Fruit fly (Drosophila melanogaster) whole organism, adult: ENCODE data around the gene CG16800.

ENCODE experiments used
- CG11617 ChIP-seq: fragments of 200-800 bp; sonication (Bioruptor generic); optimal IDR thresholded peaks from 2 replicates; lab custom pipeline; 2017; ENCODE audit warnings: mild to moderate bottlenecking, missing biosample characterization, missing genetic modification reagents, missing genetic modification characterization
- CG12768 ChIP-seq: fragments of 200-800 bp; sonication (Bioruptor generic); optimal IDR thresholded peaks from 2 replicates; lab custom pipeline; 2017; ENCODE audit warnings: missing biosample characterization, missing genetic modification characterization, mild to moderate bottlenecking, moderate library complexity, missing genetic modification reagents
- CG14711 ChIP-seq: fragments of 200-800 bp; sonication (Bioruptor generic); optimal IDR thresholded peaks from 2 replicates; lab custom pipeline; 2018; ENCODE audit warnings: missing biosample characterization, mild to moderate bottlenecking, missing genetic modification characterization, moderate library complexity
- CG1620 ChIP-seq: fragments of 200-800 bp; sonication (Bioruptor generic); optimal IDR thresholded peaks from 2 replicates; lab custom pipeline; 2016; ENCODE audit warnings: missing biosample characterization, missing genetic modification characterization
- CG33017 ChIP-seq: fragments of 200-800 bp; sonication (Bioruptor generic); optimal IDR thresholded peaks from 2 replicates; lab custom pipeline; 2018; ENCODE audit warnings: missing biosample characterization, mild to moderate bottlenecking, missing genetic modification characterization, moderate library complexity
- CG5204 ChIP-seq: fragments of 200-800 bp; sonication (Bioruptor generic); optimal IDR thresholded peaks from 2 replicates; lab custom pipeline; 2016; ENCODE audit warnings: missing biosample characterization, missing genetic modification characterization
- CG7045 ChIP-seq: fragments of 200-800 bp; sonication (Bioruptor generic); optimal IDR thresholded peaks from 2 replicates; lab custom pipeline; 2017; ENCODE audit warnings: missing biosample characterization, mild to moderate bottlenecking, missing genetic modification characterization
- CG7101 ChIP-seq: fragments of 200-800 bp; sonication (Bioruptor generic); optimal IDR thresholded peaks from 2 replicates; lab custom pipeline; 2018; ENCODE audit warnings: missing biosample characterization, mild to moderate bottlenecking, missing genetic modification characterization, moderate library complexity
- Clk ChIP-seq: fragments of 200-800 bp; sonication (Bioruptor generic); optimal IDR thresholded peaks from 2 replicates; lab custom pipeline; 2017; ENCODE audit warnings: missing biosample characterization, missing genetic modification characterization
- Crg-1 ChIP-seq: fragments of 200-800 bp; sonication (Bioruptor generic); optimal IDR thresholded peaks from 2 replicates; lab custom pipeline; 2016; ENCODE audit warnings: missing biosample characterization, missing genetic modification characterization
- Hr96 ChIP-seq: fragments of 200-800 bp; sonication (Bioruptor generic); optimal IDR thresholded peaks from 2 replicates; lab custom pipeline; 2016; ENCODE audit warnings: missing biosample characterization, missing genetic modification characterization
- Mnt ChIP-seq: fragments of 200-800 bp; sonication (Bioruptor generic); optimal IDR thresholded peaks from 2 replicates; lab custom pipeline; 2016; ENCODE audit warnings: missing biosample characterization, mild to moderate bottlenecking, missing genetic modification characterization
- bab1 ChIP-seq: fragments of 200-800 bp; sonication (Bioruptor generic); optimal IDR thresholded peaks from 3 replicates; lab custom pipeline; 2019; ENCODE audit warnings: missing biosample characterization, mild to moderate bottlenecking, missing genetic modification characterization, moderate library complexity
- cic ChIP-seq: fragments of 200-800 bp; sonication (Bioruptor generic); optimal IDR thresholded peaks from 2 replicates; lab custom pipeline; 2017; ENCODE audit warnings: missing biosample characterization, mild to moderate bottlenecking, missing genetic modification characterization, moderate library complexity
- cnc ChIP-seq, 2 experiments: fragments of >200 bp; optimal IDR thresholded peaks; 2 replicates each; lab custom pipeline; 2017
- kay ChIP-seq: fragments of 200-800 bp; sonication (Bioruptor generic); peaks from one replicate; lab custom pipeline; 2016; ENCODE audit warnings: missing biosample characterization, missing genetic modification characterization, borderline replicate concordance
- ovo ChIP-seq: fragments of 200-800 bp; sonication (Bioruptor generic); optimal IDR thresholded peaks from 2 replicates; lab custom pipeline; 2016; ENCODE audit warnings: missing biosample characterization, missing genetic modification characterization
- pad ChIP-seq: fragments of 200-800 bp; sonication (Bioruptor generic); optimal IDR thresholded peaks from 3 replicates; lab custom pipeline; 2017; ENCODE audit warnings: missing biosample characterization, missing genetic modification characterization, mild to moderate bottlenecking, moderate library complexity, missing genetic modification reagents
- tj ChIP-seq: fragments of 200-800 bp; sonication (Bioruptor generic); optimal IDR thresholded peaks from 3 replicates; lab custom pipeline; 2017; ENCODE audit warnings: missing biosample characterization, mild to moderate bottlenecking, missing genetic modification characterization, moderate library complexity
- toe ChIP-seq: fragments of 200-800 bp; sonication (Bioruptor generic); optimal IDR thresholded peaks from 2 replicates; lab custom pipeline; 2016; ENCODE audit warnings: missing biosample characterization, missing genetic modification characterization

CG16800 gene

dm6 chr2L:13004059-13004870, 37.9 kb downstream of the CG16800 start, which contains the start of the genes Vha68-1 and mTor:
Gene Vha68-1 (minus strand): TSS chr2L:13004107.
Gene mTor (plus strand): TSS chr2L:13004480.
- TF ChIP-seq cic (GFP tag; lab: Kevin White, UChicago) (no peak), CG33017 (tag; lab: Kevin White, UChicago) (peak; percentile 73), Crg-1 (GFP tag; lab: Kevin White, UChicago) (peak; percentile 56), Hr96 (peak; percentile 63), CG7101 (tag; lab: Kevin White, UChicago) (peak; percentile 78), tj (peak; percentile 43), CG1620 (GFP tag; lab: Kevin White, UChicago) (peak; percentile 33), CG7045 (GFP tag; lab: Kevin White, UChicago) (peak; percentile 45), ovo (peak; percentile 17), Mnt (GFP tag; lab: Kevin White, UChicago) (peak; percentile 60), pad (peak; percentile 41), kay (GFP tag; lab: Kevin White, UChicago) (no peak), toe (GFP tag; lab: Kevin White, UChicago) (peak; percentile 83), CG12768 (GFP tag; lab: Kevin White, UChicago) (peak; percentile 42), bab1 (peak; percentile 52), CG5204 (GFP tag; lab: Kevin White, UChicago) (no peak), cnc (optimal IDR thresholded peaks at IDR 0.05; lab: Kevin White, UChicago) (no peak), Clk (GFP tag; lab: Kevin White, UChicago) (peak; percentile 15), CG11617 (GFP tag; lab: Kevin White, UChicago) (peak; percentile 64), CG14711 (tag; lab: Kevin White, UChicago) (peak; percentile 60)

- no peak for TF ChIP-seq Clk (GFP tag; lab: Kevin White, UChicago)
- no peak for TF ChIP-seq CG11617 (GFP tag; lab: Kevin White, UChicago)
- no peak for TF ChIP-seq CG7101 (tag; lab: Kevin White, UChicago)
- no peak for TF ChIP-seq bab1
- no peak for TF ChIP-seq CG33017 (tag; lab: Kevin White, UChicago)
- no peak for TF ChIP-seq CG12768 (GFP tag; lab: Kevin White, UChicago)
- TF ChIP-seq Hr96: no peak
- no peak for TF ChIP-seq cnc (optimal IDR thresholded peaks at IDR 0.05; lab: Kevin White, UChicago)
- TF ChIP-seq ovo: no peak
- TF ChIP-seq kay (GFP tag; lab: Kevin White, UChicago): no peak
- no peak for TF ChIP-seq CG5204 (GFP tag; lab: Kevin White, UChicago)
- no peak for TF ChIP-seq toe (GFP tag; lab: Kevin White, UChicago)
- TF ChIP-seq tj: no peak
- TF ChIP-seq Mnt (GFP tag; lab: Kevin White, UChicago): no peak
- TF ChIP-seq CG7045 (GFP tag; lab: Kevin White, UChicago): no peak
- no peak for TF ChIP-seq CG1620 (GFP tag; lab: Kevin White, UChicago)
- TF ChIP-seq pad: no peak
- TF ChIP-seq Crg-1 (GFP tag; lab: Kevin White, UChicago): no peak
Measured at dm6 chr2L:13005304-13005703, 38.9 kb downstream of the CG16800 start.

- TF ChIP-seq CG12768 (GFP tag; lab: Kevin White, UChicago) (no peak), CG5204 (GFP tag; lab: Kevin White, UChicago) (no peak), cic (GFP tag; lab: Kevin White, UChicago) (peak; percentile 10)
Measured at dm6 chr2L:13014038-13014790, 47.8 kb downstream of the CG16800 start.
